Worm (Caenorhabditis elegans) whole organism, midembryonic: ENCODE results near the gene F58H1.5.

ENCODE experiments used
- T22C8.4 ChIP-seq: fragments of 200-800 bp; sonication (Bioruptor generic); IDR thresholded peaks from 2 replicates; pipeline ENCODE4 v1.3.6; 2022; ENCODE audit warnings: missing genetic modification characterization, missing compliant biosample characterization
- cog-1 ChIP-seq: sonication (generic microtip); optimal IDR thresholded peaks from 2 replicates; lab custom pipeline; 2016; ENCODE audit warnings: missing genetic modification characterization, missing compliant biosample characterization
- flt-1 ChIP-seq: fragments of 200-800 bp; sonication (Bioruptor generic); IDR thresholded peaks from 2 replicates; pipeline ENCODE4 v1.3.6; 2022; ENCODE audit warnings: missing genetic modification characterization, missing compliant biosample characterization
- klf-2 ChIP-seq: fragments of 200-800 bp; sonication (Bioruptor generic); conservative IDR thresholded peaks from 2 replicates; pipeline ENCODE4 v1.3.6; 2022; ENCODE audit warnings: missing genetic modification reagents, missing genetic modification characterization, missing compliant biosample characterization
- med-1 ChIP-seq: sonication (generic microtip); optimal IDR thresholded peaks from 2 replicates; lab custom pipeline; 2017; ENCODE audit warnings: missing genetic modification characterization, mild to moderate bottlenecking, missing compliant biosample characterization, antibody characterized with exemption, missing genetic modification reagents; ENCODE audit not compliant: insufficient read depth
- ref-1 ChIP-seq: fragments of 200-800 bp; sonication (Bioruptor generic); conservative IDR thresholded peaks from 2 replicates; pipeline ENCODE4 v1.3.6; 2022; ENCODE audit warnings: missing genetic modification reagents, missing genetic modification characterization, missing compliant biosample characterization
- tab-1 ChIP-seq: fragments of 200-800 bp; sonication (Bioruptor generic); IDR thresholded peaks from 2 replicates; pipeline ENCODE4 v1.3.6; 2022; ENCODE audit warnings: missing genetic modification characterization, missing compliant biosample characterization
- ztf-23 ChIP-seq: fragments of 200-800 bp; sonication (Bioruptor generic); IDR thresholded peaks from 2 replicates; pipeline ENCODE4 v1.3.6; 2022; ENCODE audit warnings: missing genetic modification reagents, missing genetic modification characterization, missing compliant biosample characterization
- ztf-29 ChIP-seq: fragments of 200-800 bp; sonication (Bioruptor generic); IDR thresholded peaks from 2 replicates; pipeline ENCODE4 v1.3.6; 2022; ENCODE audit warnings: missing genetic modification reagents, missing genetic modification characterization, missing compliant biosample characterization

The F58H1.5 gene

DNA sequence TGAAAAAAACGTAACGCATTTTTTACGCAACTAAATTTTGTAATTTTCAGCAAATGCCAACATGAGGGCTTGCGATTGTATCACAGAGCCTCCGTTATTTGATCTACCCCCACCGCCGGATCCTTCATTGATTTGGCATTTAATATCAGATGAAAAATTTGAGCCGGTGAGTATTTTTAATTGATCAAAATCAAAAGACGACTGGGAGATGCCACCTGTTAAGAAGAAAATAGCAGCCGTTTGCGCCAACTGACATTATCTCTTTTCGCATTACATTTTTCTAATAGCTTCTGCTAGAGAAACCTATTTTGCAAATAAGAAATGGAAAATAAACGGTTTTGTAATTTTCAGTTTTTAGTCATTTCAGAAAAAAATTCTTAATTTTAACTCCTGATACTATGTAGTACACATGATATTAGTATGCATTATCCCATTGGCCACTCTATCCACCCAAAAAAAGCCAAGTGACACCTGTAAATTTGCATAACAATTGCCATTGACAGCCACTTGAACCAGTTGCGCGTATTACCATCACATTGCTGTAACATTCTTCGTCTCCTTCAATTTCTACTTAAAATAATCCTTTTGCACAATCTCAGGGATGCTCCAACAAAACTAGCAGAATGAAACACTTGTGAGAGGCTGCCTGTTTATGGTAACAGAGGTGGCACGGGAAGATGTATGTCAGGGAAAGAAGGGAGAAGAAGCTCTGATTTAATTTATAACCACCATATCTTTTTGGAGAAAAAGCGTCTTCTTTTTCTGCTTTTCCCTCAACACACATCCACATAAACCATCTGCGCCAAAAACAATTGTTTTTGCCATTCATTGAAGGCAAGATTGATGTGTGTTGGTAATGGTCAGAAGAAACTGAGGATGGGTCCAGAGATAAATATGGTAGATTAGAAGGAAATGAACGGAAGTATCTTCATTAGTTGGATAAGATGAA is at the start of gene F58H1.5:
F58H1.5 (plus strand) TSS at position 51 of the 949 bp plus-strand sequence.
- no peak for TF ChIP-seq T22C8.4
- TF ChIP-seq med-1 (GFP tag; lab: Kevin White, UChicago) = no peak
- TF ChIP-seq klf-2 (GFP tag; lab: Robert Waterston, UW) = no peak
- TF ChIP-seq ztf-29 (GFP tag; lab: Robert Waterston, UW) = no peak
- TF ChIP-seq ztf-23 (GFP tag; lab: Robert Waterston, UW) = no peak
- no peak for TF ChIP-seq flt-1 (GFP tag; lab: Robert Waterston, UW)
- no peak for TF ChIP-seq ref-1 (GFP tag; lab: Robert Waterston, UW)
- TF ChIP-seq cog-1 (tag; lab: Kevin White, UChicago) = no peak
- no peak for TF ChIP-seq tab-1 (GFP tag; lab: Robert Waterston, UW)

- TF ChIP-seq ztf-29 (GFP tag; lab: Robert Waterston, UW) (no peak), ztf-23 (GFP tag; lab: Robert Waterston, UW) (no peak), cog-1 (tag; lab: Kevin White, UChicago) (no peak), klf-2 (GFP tag; lab: Robert Waterston, UW) (no peak)
Measured at ce11 chrV:11913283-11913682, 44.9 kb upstream of the F58H1.5 start.

ce11 chrV:11917186-11917585 is 41.0 kb upstream of the F58H1.5 start, which contains the start of gene R31.2:
R31.2 (plus strand) TSS chrV:11917573.
- TF ChIP-seq ref-1 (GFP tag; lab: Robert Waterston, UW) (no peak), med-1 (GFP tag; lab: Kevin White, UChicago) (no peak), ztf-29 (GFP tag; lab: Robert Waterston, UW) (no peak), ztf-23 (GFP tag; lab: Robert Waterston, UW) (no peak), cog-1 (tag; lab: Kevin White, UChicago) (no peak), klf-2 (GFP tag; lab: Robert Waterston, UW) (no peak)

ce11 chrV:11919639-11920038 is 38.6 kb upstream of the F58H1.5 start:
- TF ChIP-seq tab-1 (GFP tag; lab: Robert Waterston, UW) = no peak
- TF ChIP-seq klf-2 (GFP tag; lab: Robert Waterston, UW) = no peak
- no peak for TF ChIP-seq ztf-23 (GFP tag; lab: Robert Waterston, UW)
- TF ChIP-seq flt-1 (GFP tag; lab: Robert Waterston, UW) = no peak
- no peak for TF ChIP-seq med-1 (GFP tag; lab: Kevin White, UChicago)

DNA sequence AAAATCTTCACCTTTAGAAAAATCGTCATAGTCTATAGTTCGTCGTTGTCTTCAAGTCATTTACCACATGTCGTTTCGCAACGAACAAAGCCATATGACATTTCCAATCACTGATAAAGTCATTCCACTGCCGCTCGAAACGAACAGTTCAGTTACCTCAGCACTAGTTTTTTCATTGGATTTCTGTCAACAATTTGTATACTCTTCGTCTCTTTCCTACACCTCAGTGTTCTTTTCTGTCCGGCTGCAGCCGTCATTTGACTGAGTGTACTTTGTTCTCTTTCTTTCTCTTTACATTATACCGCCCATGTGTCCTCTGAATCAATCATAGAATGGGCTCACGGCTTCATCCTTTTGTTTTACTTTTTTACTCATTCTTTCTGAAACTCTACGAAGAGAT is 37.0 kb upstream of the F58H1.5 start:
- TF ChIP-seq flt-1 (GFP tag; lab: Robert Waterston, UW) (no peak), klf-2 (GFP tag; lab: Robert Waterston, UW) (no peak), T22C8.4 (no peak), cog-1 (tag; lab: Kevin White, UChicago) (no peak), ztf-23 (GFP tag; lab: Robert Waterston, UW) (no peak), tab-1 (GFP tag; lab: Robert Waterston, UW) (no peak), ref-1 (GFP tag; lab: Robert Waterston, UW) (no peak), ztf-29 (GFP tag; lab: Robert Waterston, UW) (no peak), med-1 (GFP tag; lab: Kevin White, UChicago) (no peak)

DNA sequence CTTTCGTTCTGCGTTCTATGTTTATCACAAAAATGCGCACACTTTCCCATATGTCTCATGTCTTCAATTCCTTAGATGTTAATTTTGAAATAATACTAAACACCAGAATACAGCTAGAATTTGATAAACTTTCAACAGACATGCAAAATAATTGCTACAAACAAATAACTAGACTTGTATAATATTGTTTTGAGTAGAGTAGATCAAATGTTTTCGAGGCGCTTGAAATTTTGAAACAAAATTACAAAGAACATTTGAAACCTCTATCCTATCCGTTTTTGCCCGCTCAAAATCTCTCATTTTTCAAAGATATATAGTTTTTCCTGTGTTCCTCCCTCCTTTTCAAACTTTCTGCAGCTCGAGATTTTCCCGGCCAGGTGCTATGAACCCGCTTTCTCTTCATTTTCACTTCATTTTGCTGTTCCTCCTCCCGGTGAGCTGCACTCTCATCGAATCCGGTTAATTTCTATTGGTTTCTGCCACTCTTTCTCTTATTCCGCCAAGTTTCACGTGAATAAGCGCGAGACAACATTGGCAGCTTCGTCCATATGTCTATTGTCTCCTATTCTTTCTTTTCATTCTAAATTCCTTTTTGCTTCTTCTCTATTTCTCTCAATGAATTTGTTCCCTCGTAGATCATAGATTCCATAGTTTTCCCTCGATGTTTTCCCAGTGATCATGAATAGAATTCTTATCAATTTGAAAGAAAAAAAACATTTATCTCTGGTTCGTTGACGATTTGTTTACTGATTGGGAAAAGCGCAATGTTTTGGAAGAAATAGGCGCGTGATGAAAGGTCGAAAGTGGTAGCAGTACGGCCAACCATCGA is 36.3 kb upstream of the F58H1.5 start:
- no peak for TF ChIP-seq med-1 (GFP tag; lab: Kevin White, UChicago)
- no peak for TF ChIP-seq flt-1 (GFP tag; lab: Robert Waterston, UW)
- TF ChIP-seq T22C8.4 = no peak
- TF ChIP-seq cog-1 (tag; lab: Kevin White, UChicago) = no peak
- TF ChIP-seq ref-1 (GFP tag; lab: Robert Waterston, UW) = no peak
- TF ChIP-seq ztf-29 (GFP tag; lab: Robert Waterston, UW) = no peak
- no peak for TF ChIP-seq ztf-23 (GFP tag; lab: Robert Waterston, UW)
- TF ChIP-seq klf-2 (GFP tag; lab: Robert Waterston, UW) = no peak
- no peak for TF ChIP-seq tab-1 (GFP tag; lab: Robert Waterston, UW)

- TF ChIP-seq ztf-23 (GFP tag; lab: Robert Waterston, UW) = no peak
- no peak for TF ChIP-seq ref-1 (GFP tag; lab: Robert Waterston, UW)
- TF ChIP-seq tab-1 (GFP tag; lab: Robert Waterston, UW) = no peak
- no peak for TF ChIP-seq med-1 (GFP tag; lab: Kevin White, UChicago)
- TF ChIP-seq ztf-29 (GFP tag; lab: Robert Waterston, UW) = no peak
Measured at ce11 chrV:11927346-11927745, 30.8 kb upstream of the F58H1.5 start, which contains the start of gene osm-6. osm-6 (minus strand) TSS chrV:11927446.

DNA sequence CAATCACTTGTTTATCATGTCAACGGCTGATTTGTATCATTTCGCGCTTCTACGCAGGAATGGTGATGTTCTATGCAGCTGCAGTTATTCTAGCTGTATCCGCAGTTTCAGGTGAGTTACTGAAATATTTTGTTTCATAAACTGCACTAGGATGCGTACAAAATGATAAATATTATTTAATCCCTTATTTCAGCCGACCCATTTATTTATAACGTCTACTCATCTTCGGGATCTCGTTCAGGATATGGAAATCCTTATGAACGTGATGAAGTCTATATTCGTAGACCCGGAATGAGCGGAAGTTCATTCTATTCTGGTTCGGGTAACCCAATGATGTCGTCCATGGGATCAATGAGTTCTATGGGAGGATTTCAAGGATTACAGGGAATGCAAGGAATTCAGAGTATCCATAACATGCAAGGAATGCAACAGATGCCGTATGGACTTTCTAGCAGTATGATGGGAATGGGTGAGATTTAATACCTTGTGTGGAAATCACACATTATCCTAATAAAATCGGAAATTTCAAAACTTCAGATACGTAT is 29.1 kb upstream of the F58H1.5 start, which contains the start of gene F58H1.2:
F58H1.2 (plus strand) TSS at position 51 of the 545 bp plus-strand sequence.
- TF ChIP-seq ref-1 (GFP tag; lab: Robert Waterston, UW) (no peak), tab-1 (GFP tag; lab: Robert Waterston, UW) (no peak), ztf-23 (GFP tag; lab: Robert Waterston, UW) (no peak), klf-2 (GFP tag; lab: Robert Waterston, UW) (no peak)
